Fruit fly (Drosophila melanogaster) whole organism: Measurements from ENCODE around the gene udt.

Source experiments
- CG8478 ChIP-seq: fragments of >200 bp; optimal IDR thresholded peaks from 2 replicates; lab custom pipeline; 2018; ENCODE audit warnings: inconsistent platforms
- EcR ChIP-seq, 2 experiments: fragments of >200 bp; optimal IDR thresholded peaks; 2 replicates each; lab custom pipeline; 2017; ENCODE audit warnings: missing biosample characterization in 2 of 2, missing genetic modification characterization in 2 of 2, missing genetic modification reagents in 2 of 2
- pan ChIP-seq: fragments of >200 bp; optimal IDR thresholded peaks from 2 replicates; lab custom pipeline; 2017
- psq ChIP-seq: fragments of >200 bp; optimal IDR thresholded peaks from 2 replicates; lab custom pipeline; 2017
- usp ChIP-seq: fragments of >200 bp; optimal IDR thresholded peaks from 2 replicates; lab custom pipeline; 2017; ENCODE audit warnings: missing biosample characterization, missing genetic modification characterization, mixed read lengths

dm6 chr3R:23783961-23784360 lies 20.9 kb upstream of the udt start:
- TF ChIP-seq usp (GFP tag; lab: Kevin White, UChicago) (no peak), pan (lab: Kevin White, UChicago) (no peak), psq (lab: Kevin White, UChicago) (no peak), EcR (GFP tag; optimal IDR thresholded peaks at IDR 0.05; lab: Kevin White, UChicago) (no peak), CG8478 (lab: Kevin White, UChicago) (no peak)
